Worm (Caenorhabditis elegans): ENCODE measurements around the gene Y14H12B.1.

Gene Y14H12B.1

ce11 chrII:3911284-3911683, 23.0 kb upstream of the Y14H12B.1 start (continued):
- TF ChIP-seq nhr-76 (tag; optimal IDR thresholded peaks at IDR 0.05): no peak
- no peak for TF ChIP-seq eor-1 (tag; optimal IDR thresholded peaks at IDR 0.05)
- no peak for TF ChIP-seq nhr-67 (tag; optimal IDR thresholded peaks at IDR 0.05)
- TF ChIP-seq nhr-77 (tag; optimal IDR thresholded peaks at IDR 0.05): no peak
- TF ChIP-seq aly-2 (tag; optimal IDR thresholded peaks at IDR 0.05): no peak
- peak; percentile 58 for TF ChIP-seq pqm-1 (tag; optimal IDR thresholded peaks at IDR 0.05)

ce11 chrII:3911716-3912115, 22.5 kb upstream of the Y14H12B.1 start, which contains the start of gene F53C3.1:
F53C3.1 (plus strand) TSS chrII:3912016.
- no peak for TF ChIP-seq daf-12 (tag; optimal IDR thresholded peaks at IDR 0.05)
- no peak for TF ChIP-seq nhr-25 (tag; optimal IDR thresholded peaks at IDR 0.05)
- TF ChIP-seq ceh-28 (tag; optimal IDR thresholded peaks at IDR 0.05): no peak
- no peak for TF ChIP-seq tbx-2 (tag; optimal IDR thresholded peaks at IDR 0.05)
- TF ChIP-seq ceh-9 (tag; optimal IDR thresholded peaks at IDR 0.05): no peak
- TF ChIP-seq fos-1 (tag; optimal IDR thresholded peaks at IDR 0.05): no peak
- TF ChIP-seq ceh-82 (tag; optimal IDR thresholded peaks at IDR 0.05): no peak
- TF ChIP-seq unc-39 (tag; optimal IDR thresholded peaks at IDR 0.05): no peak
- TF ChIP-seq nfya-1 (tag; optimal IDR thresholded peaks at IDR 0.05; ENCODE audit: insufficient read depth): no peak

DNA sequence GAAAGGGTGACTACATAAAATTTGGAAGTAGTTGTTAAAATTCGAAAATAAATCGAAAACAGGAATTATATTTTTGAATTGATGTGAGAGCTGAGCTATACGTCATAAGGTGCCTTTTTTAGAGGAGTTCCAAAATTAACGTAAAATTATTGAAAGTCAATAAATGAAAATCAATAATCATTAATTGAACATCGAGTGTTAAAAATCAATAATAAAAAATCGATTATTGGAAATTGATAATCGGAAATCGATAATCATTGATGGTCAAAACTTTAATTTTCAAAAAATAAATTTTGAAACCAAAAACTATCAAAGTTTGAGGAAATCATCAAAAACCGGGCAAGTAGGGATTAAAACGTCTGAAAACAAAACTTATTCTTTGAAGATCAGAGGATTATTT, 20.6 kb upstream of the Y14H12B.1 start:
- TF ChIP-seq lin-15B (tag; optimal IDR thresholded peaks at IDR 0.05): no peak
- peak; percentile 83 for TF ChIP-seq ceh-28 (tag; optimal IDR thresholded peaks at IDR 0.05)

DNA sequence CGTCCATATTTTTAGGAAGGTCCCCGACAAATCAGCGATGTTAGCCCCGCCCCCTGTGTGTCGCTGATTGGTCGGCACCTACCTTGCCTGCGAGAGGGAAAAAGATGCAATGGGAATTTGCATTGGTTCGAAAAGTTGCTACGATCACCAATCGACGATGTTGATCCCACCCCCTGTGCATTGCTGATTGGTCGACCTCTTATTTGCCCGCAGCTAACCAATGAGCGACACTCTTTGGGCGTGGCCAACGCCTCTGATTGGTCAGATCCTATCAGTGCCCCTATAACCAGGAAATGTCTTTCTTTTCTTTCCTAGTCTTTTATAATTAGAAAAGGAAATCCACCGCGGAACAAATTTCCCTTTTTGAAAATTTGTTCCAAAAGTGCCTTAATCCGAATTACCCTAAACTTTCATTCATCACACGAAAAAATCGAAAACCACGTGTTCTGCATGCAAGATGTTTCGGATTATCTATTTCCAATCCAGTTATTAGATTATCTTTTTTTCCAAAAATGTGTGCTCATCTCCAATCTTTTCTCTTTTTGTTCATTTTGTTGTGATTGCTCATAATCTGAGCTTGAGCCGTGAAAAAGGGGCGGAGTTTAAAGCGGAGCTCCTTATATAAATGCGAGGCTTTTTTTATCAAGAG, 16.1 kb upstream of the Y14H12B.1 start:
- TF ChIP-seq nfya-1 (tag; optimal IDR thresholded peaks at IDR 0.05; ENCODE audit: insufficient read depth) (peak; percentile 90), ceh-82 (tag; optimal IDR thresholded peaks at IDR 0.05) (no peak), fos-1 (tag; optimal IDR thresholded peaks at IDR 0.05) (no peak)

DNA sequence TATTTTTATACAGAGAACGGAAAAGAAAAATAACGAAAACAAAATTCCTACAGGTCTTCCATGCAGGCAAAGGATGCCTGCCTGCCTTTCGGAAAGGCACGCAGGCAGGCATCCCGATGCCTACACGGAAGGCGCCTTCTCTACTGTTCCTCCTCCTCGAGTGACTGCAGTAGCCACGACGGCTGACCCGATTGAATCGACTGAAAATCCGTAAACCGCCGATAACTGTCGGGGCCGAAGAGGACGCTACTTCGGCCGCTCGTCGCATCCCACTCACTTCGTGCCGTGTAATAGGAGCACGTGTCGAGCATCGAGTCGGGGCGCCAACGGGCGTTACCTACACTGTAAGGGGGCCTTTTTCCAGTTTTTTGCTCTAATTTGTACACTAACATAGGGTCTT, 13.6 kb upstream of the Y14H12B.1 start:
- TF ChIP-seq jun-1 (tag; optimal IDR thresholded peaks at IDR 0.05) (no peak), snpc-4 (tag; optimal IDR thresholded peaks at IDR 0.05) (no peak), nhr-28 (tag; optimal IDR thresholded peaks at IDR 0.05) (no peak), pha-4 (tag; optimal IDR thresholded peaks at IDR 0.05) (no peak), lsy-12 (tag; optimal IDR thresholded peaks at IDR 0.05) (no peak), nhr-76 (tag; optimal IDR thresholded peaks at IDR 0.05) (no peak), nhr-237 (tag; optimal IDR thresholded peaks at IDR 0.05) (no peak), zag-1 (tag; optimal IDR thresholded peaks at IDR 0.05) (no peak), lin-39 (tag; optimal IDR thresholded peaks at IDR 0.05) (no peak), nhr-25 (tag; optimal IDR thresholded peaks at IDR 0.05) (no peak), egl-5 (tag; optimal IDR thresholded peaks at IDR 0.05) (no peak), nfya-1 (tag; optimal IDR thresholded peaks at IDR 0.05; ENCODE audit: insufficient read depth) (no peak), ztf-4 (tag; optimal IDR thresholded peaks at IDR 0.05) (no peak), egl-27 (tag; optimal IDR thresholded peaks at IDR 0.05) (no peak), unc-39 (tag; optimal IDR thresholded peaks at IDR 0.05) (no peak), ztf-11 (tag; optimal IDR thresholded peaks at IDR 0.05) (no peak), nhr-11 (tag; optimal IDR thresholded peaks at IDR 0.05) (no peak), tbx-2 (tag; optimal IDR thresholded peaks at IDR 0.05) (no peak)

ce11 chrII:3922696-3923095, 11.6 kb upstream of the Y14H12B.1 start:
- TF ChIP-seq ceh-28 (tag; optimal IDR thresholded peaks at IDR 0.05): peak; percentile 56
- no peak for TF ChIP-seq nhr-43 (tag; optimal IDR thresholded peaks at IDR 0.05; ENCODE audit: poor library complexity, severe bottlenecking)

DNA sequence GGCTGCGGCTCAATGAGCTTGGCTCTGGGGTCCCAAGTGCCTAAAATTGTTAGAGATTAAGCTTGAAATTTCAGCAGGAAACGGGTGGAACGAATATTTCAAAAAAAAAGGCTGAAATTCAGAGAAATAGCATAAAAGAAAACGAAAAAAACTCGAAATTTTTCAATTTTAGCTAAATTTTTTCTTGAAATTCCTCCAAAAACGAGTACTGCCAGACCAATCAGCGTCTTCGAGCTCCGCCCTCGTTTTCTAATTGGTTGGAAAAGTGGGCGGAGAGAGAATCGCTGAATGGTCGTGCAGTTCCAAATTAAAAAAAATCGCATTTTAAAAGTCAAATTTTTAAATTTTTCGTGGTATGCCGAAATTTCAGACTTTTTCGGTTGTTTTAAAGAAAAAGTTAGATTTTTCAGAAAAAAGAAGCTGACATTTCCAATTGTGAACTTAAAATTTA, 6.3 kb upstream of the Y14H12B.1 start, which contains the start of gene plpp-1.1:
Gene plpp-1.1, minus strand, starts transcription at position 51 of the 451 bp plus-strand sequence.
- TF ChIP-seq nfya-1 (tag; optimal IDR thresholded peaks at IDR 0.05; ENCODE audit: insufficient read depth) (peak; percentile 97), jun-1 (tag; optimal IDR thresholded peaks at IDR 0.05) (no peak)

Measured in whole organism, L3 larva.